Worm (Caenorhabditis elegans): ENCODE data around the gene fbxb-55.

The fbxb-55 gene

DNA sequence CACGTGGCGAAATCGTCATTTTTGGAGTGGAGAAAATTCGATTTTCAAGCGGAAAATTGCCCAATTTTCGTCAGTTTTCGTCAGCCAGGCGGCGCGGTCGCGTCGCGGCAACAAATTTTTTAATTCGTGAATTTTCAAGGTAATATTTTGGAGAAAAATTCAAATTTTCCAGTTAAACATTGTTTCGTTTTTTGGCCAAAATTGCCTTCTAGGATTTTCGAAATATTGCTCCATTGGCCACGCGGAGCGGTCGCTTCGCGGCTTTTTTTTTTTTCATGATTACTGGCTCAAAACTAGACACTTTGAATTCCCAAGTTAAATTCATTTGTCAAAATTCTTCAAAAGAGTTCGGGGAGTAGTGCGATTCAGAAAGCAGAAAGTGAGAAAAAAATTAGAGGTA lies 21.0 kb upstream of the fbxb-55 start:
- no peak for TF ChIP-seq unc-62 (GFP tag; optimal IDR thresholded peaks at IDR 0.05)

DNA sequence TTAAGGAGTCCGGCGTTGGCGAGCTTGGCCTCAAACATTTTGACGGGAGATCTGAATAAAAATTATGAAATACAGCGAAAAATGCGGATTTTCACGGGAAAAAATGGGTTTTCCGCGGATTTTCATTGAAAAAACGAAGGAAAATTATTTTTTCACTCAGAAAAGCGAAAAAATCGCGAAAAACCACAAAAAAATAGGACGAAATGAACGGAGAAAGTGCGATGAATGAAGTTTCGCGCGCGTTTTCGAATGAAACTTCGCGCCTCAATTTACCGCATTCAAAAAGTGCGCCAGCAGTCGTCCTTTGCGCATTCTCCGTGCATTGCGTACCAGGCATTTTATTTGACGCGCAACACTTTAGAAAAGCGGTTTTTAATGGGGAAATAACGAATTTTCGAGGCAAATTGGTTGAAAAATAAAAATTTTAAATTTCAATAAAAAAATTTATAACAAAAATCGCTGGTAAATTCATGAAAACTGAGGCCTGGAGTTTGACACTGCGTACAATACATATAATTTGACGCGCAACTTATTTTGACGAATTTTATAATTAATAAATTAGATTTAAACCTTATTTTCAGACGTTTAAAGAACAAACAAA lies 19.1 kb upstream of the fbxb-55 start, which contains the start of gene pcn-1:
TSS of gene pcn-1 (minus strand) at position 51 of the 601 bp plus-strand sequence.
- no peak for TF ChIP-seq unc-62 (GFP tag; optimal IDR thresholded peaks at IDR 0.05)

DNA sequence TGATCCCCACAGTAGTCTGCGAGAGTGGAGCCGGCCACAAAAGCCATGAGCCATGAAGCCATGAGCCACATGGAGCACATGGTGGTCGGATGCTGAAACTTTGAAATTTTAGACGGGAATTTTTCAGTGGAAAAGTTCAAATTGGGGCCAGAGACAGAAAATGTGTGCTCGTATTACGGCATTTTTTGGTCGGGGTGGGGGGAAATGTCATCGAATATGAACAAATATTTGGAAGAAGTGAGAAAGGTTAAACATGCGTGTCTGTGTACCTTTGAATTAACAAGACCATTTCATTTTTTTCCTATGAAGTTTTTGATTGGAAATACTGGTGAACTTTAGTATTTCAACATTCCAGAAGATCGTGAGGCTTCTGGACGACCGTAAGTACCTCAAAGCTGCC lies 17.0 kb upstream of the fbxb-55 start, which contains the start of gene wrt-5:
TSS of gene wrt-5 (minus strand) at position 101 of the 400 bp plus-strand sequence.
- TF ChIP-seq unc-62 (GFP tag; optimal IDR thresholded peaks at IDR 0.05): no peak

DNA sequence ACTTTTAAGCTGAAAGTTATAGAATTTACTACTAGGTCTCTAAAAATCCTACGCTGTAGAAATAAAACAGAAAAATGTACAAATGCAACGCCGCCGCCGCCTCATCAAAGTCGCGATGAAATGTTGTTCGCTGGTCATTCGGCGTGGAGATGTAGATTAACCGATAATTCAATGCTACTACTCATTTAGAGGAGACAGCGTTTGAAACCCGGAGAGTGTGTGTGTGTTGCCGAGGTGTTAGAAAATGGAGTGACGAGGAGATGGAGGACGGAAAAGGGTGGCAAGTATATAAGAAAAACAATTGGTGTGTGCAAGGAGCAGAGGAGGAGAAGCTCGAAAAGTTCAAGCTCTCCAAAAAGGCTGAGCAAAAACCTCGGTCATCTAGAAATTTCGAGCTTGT lies 16.3 kb upstream of the fbxb-55 start:
- no peak for TF ChIP-seq unc-62 (GFP tag; optimal IDR thresholded peaks at IDR 0.05)

DNA sequence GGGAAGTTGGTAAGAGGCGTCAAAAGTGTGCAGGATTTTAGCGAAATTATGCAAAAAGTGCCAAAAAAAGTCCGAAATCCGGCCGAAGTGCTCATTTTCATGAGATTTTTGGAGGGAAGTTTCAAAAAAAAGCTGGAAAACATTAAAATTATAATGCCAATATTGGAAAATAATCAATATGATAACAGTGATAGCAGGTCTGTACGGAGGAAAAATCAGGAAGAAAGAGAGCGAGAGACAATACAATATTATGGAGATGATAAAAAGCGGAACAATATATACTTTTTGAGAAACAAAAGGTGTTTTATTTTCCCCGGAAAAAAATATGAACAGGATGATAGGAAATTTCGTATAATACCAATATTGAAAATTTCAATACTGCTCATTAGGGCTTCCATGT lies 15.2 kb upstream of the fbxb-55 start:
- no peak for TF ChIP-seq unc-62 (GFP tag; optimal IDR thresholded peaks at IDR 0.05)

DNA sequence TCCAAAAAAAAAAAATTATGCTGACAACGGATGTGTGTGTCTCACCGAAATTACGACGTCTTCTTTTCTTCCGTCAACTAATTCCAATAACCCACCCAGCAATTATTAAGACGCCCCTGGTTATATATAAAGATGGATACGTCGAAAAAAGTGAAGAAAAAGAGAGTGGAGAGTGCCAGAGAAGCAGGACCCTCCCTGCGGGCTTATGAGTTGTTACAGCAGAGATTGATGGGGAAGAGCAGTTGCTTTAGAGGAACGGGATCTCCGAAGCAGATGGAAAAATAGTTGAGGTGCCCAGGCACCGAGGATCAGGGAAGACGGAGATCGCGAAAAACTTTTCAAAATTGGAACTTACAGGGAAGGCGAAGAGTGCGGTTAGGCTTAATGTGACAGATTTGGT lies 13.3 kb upstream of the fbxb-55 start:
- no peak for TF ChIP-seq unc-62 (GFP tag; optimal IDR thresholded peaks at IDR 0.05)

DNA sequence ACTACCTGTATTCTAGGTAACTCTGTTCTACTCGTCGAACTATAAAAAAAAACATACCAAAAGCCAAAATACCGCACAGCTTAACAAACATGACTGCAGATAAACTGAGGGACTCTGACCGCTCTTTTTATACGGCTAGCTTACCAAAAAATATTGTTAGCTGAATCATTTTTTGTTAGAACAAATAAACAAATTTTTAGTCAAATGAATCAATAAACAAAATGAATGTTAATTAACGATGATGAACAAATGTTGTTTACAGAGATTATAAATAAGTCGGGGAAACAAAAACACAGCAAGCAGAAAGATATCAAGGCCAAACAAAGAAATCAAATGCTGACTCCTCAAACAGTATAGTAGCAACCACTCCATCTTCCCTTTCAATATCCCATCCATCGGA lies 5.0 kb upstream of the fbxb-55 start, which contains the start of gene ilys-6:
TSS of gene ilys-6 (minus strand) at position 101 of the 400 bp plus-strand sequence.
- TF ChIP-seq unc-62 (GFP tag; optimal IDR thresholded peaks at IDR 0.05): no peak

DNA sequence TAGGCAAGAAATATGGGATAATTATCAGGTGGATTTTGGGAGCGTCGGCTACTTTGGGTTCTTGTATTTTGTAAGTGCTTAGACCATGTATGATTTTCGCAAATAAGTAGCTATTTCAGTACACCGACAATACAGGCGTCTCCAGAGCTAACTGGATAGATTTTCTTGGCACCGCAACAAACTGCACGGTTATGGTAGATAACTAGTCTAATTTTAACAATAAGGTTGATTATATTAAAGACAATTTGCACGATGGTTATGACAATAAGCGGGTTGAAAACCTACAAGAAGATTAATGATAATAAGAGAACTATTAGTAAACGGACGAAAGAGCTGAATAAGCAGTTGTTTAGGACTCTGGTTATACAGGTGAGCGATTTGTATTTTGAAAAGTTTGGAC lies 1.2 kb upstream of the fbxb-55 start:
- no peak for TF ChIP-seq unc-62 (GFP tag; optimal IDR thresholded peaks at IDR 0.05)

DNA sequence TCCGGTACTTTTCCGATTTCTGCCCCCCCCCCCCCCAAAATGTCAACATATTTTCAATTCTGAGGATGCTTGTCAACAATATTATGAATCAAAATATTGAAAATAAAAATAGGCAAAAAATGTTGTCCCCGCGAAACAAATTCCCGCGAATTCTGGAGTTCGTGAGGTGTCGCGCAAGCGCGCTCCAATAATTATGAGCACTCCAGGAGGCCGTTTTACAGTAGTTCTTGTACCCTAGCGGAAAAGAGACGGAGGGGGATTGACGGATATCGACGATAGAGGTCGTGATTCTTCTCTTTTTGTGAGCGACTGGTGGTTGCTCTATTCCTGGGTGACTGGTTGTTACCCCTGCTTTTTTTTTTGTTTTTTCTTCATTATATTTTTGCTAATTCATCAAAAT lies 2.2 kb downstream of the fbxb-55 start:
- no peak for TF ChIP-seq unc-62 (GFP tag; optimal IDR thresholded peaks at IDR 0.05)

DNA sequence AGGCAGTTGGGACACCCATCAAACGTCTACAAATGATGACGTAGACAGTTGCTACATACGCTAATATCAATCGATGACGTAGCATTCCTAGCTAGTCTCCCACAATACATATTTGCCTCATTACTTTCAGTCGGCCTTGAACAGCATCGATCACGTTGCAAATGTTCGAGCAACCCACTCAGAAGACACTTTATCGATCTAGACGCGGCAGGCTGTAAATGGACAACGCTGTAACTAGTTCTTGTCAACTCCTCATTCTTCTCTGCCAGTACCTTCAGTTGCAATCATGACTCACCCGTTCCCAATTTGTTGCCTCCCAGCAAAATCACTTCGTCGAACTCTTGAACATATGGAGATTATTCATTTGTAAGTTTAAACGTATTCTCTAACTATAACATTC lies 3.4 kb downstream of the fbxb-55 start, which contains the start of gene pqn-75:
TSS of gene pqn-75 (plus strand) at position 301 of the 400 bp plus-strand sequence.
- TF ChIP-seq unc-62 (GFP tag; optimal IDR thresholded peaks at IDR 0.05): no peak

DNA sequence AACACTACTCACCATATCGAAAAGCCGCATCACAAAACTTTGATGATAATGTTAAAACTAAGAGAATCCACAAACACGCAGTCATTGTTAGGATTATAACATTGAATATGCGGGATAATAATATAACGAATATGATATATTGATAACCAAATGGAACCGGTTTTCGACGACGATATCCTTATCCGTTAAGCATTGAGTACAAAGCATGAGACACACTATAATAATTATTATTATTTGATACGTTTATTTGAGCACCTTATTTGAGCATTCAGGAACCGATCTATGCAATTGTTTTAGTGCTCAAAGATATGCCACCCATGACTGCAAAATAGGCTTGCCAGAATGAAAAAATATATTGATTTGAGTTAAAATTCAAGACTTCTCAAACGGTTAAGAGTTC lies 6.0 kb downstream of the fbxb-55 start, which contains the start of gene W03D2.9:
TSS of gene W03D2.9 (minus strand) at position 101 of the 400 bp plus-strand sequence.
- no peak for TF ChIP-seq unc-62 (GFP tag; optimal IDR thresholded peaks at IDR 0.05)

DNA sequence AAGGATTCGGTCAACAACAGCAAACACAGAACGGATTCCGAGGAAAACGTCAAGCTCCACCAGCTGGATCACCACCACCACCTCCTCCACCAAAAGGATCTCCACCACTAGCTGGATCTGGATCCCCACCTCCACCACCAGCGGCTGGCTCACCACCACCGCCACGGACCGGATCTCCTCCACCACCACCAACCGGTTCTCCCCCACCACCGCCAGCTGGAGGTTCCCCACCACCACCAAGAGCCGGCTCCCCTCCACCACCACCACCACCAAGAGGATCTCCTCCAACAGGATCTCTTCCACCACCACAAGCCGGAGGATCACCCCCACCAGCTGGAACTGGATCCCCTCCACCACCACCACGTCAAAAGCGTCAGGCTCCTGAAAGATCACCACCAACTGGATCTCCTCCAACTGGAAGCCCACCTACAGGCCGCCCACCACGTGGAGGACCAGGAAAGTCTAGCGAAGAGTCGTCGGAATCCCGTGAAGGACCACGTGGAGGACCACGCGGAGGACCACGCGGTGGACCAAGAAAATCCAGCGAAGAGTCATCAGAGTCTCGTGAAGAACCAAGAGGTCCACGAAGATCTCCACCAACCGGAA lies 8.2 kb downstream of the fbxb-55 start:
- TF ChIP-seq unc-62 (GFP tag; optimal IDR thresholded peaks at IDR 0.05): no peak

DNA sequence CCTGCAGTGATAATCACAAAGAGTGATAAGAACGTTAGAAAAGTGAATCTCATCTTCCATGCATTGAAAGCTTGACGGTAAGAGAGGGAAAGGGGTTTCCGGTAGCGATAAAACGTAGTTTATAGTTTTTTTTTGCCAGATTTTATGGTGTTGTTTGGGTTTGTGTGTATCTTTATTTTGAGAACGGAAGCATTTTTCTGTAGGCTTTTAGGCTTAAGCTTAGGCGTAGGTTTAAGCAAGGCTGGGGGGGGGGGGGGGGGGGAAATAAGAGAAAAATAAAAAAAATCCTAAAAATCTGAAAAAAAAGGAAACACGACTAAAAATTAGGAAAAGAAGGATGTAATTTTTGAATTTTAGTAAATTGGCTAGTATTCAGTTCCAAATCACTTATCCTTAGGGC lies 10.3 kb downstream of the fbxb-55 start, which contains the start of gene C35B1.8:
TSS of gene C35B1.8 (minus strand) at position 101 of the 400 bp plus-strand sequence.
- no peak for TF ChIP-seq unc-62 (GFP tag; optimal IDR thresholded peaks at IDR 0.05)

DNA sequence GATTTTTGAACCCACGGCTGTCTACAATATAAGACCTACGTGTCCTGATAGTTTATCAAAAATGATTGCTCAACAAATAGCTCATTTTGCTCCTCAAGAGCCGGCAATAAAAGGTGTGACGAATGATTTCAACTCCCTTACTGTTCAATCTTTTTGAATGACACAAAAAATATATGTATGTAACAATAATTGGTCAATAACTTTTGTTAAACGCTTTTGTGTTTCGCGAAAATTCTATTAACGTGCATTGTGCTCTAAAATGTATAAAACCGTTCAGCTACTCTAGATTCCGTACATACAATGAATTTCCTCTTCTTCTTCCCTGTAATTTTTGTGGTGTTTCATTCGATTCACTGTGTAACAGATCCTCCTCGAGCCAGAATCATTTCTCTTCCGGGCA lies 10.9 kb downstream of the fbxb-55 start, which contains the start of gene C35B1.4:
TSS of gene C35B1.4 (plus strand) at position 301 of the 400 bp plus-strand sequence.
- TF ChIP-seq unc-62 (GFP tag; optimal IDR thresholded peaks at IDR 0.05): no peak

DNA sequence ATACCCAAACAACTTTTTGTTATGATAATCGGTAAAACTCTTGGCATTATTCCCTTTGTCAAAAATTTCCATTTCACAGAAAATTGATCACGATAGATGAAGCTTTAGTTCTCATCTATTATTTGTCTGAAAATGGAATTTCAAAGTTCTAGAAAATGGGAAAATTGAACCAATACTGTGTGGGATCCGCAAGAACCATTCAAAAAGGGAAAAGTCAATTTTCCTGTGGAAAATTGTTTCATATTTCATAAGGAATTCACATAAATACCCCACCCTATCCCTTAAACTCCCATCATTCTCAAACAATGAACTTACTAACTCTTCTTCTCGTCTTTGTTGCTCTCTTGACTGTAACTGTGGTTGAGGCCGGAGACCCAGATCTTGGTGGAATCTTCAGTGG lies 12.3 kb downstream of the fbxb-55 start, which contains the start of the genes C35B1.9 and C35B1.3:
TSS of gene C35B1.9 (minus strand) at position 101 of the 400 bp plus-strand sequence.
TSS of gene C35B1.3 (plus strand) at position 306 of the 400 bp plus-strand sequence.
- TF ChIP-seq unc-62 (GFP tag; optimal IDR thresholded peaks at IDR 0.05): no peak

DNA sequence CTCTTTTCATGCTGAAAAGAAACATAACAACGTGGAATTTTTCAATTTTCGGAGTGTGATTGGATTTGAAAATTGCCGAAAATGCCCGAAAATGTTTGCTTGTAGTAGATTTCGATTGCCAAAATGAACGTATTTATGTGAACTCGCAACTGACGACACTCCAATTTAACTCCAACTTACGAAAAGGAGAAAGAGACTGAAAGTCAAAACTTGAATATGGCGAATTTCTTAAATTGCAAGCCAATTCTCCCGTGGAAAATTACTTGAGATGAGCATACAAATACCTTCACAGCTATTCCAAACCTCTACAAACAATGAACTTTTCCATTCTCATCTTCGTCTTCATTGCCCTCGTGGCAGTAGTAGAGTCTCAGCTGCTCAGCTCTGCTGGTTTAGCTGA lies 14.0 kb downstream of the fbxb-55 start:
- TF ChIP-seq unc-62 (GFP tag; optimal IDR thresholded peaks at IDR 0.05): no peak

DNA sequence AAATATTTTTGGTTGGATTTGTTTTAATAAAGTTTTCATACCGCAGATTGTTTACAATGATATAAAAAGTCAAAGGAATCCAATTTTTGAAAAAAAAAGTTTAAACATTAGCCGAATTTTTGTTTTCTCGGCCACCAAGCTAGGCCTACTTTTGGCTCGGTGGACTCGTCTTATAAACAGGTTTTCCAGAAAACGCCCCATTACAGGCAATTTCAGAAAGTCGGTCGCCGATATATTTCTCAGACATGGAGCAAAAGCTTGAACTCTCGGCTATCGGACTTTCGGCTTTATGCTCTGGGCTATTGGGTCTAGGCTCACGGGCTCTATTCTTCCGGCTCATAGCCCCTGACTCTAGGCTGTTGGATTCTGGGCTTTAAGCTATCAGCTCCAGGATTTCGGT lies 14.5 kb downstream of the fbxb-55 start:
- no peak for TF ChIP-seq unc-62 (GFP tag; optimal IDR thresholded peaks at IDR 0.05)
